Fruit fly (Drosophila melanogaster) whole organism, prepupa: ENCODE results near the gene SPoCk.
A peak's percentile ranks its signal among the peaks of the same experiment; 100 is the strongest.

ENCODE experiments used
- Blimp-1 ChIP-seq: fragments of 200-800 bp; sonication (Bioruptor generic); optimal IDR thresholded peaks from 3 replicates; lab custom pipeline; 2017; ENCODE audit warnings: missing biosample characterization, missing genetic modification characterization, mild to moderate bottlenecking, moderate library complexity, missing genetic modification reagents
- CG10631 ChIP-seq: fragments of 200-800 bp; sonication (Bioruptor generic); optimal IDR thresholded peaks from 2 replicates; lab custom pipeline; 2016; ENCODE audit warnings: missing biosample characterization, missing genetic modification characterization
- CG11294 ChIP-seq: fragments of 200-800 bp; sonication (Bioruptor generic); IDR thresholded peaks from 2 replicates; pipeline ENCODE4 v1.3.6; 2022; ENCODE audit warnings: missing biosample characterization, missing genetic modification characterization
- CG11902 ChIP-seq: fragments of 200-800 bp; sonication (Bioruptor generic); optimal IDR thresholded peaks from 3 replicates; lab custom pipeline; 2016; ENCODE audit warnings: missing biosample characterization, missing genetic modification characterization
- CG1621 ChIP-seq: fragments of 200-800 bp; sonication (Bioruptor generic); optimal IDR thresholded peaks from 3 replicates; lab custom pipeline; 2018; ENCODE audit warnings: missing biosample characterization, mild to moderate bottlenecking, missing genetic modification characterization
- CG16779 ChIP-seq: fragments of 200-800 bp; sonication (Bioruptor generic); optimal IDR thresholded peaks from 3 replicates; lab custom pipeline; 2017; ENCODE audit warnings: missing biosample characterization, mild to moderate bottlenecking, missing genetic modification characterization
- CG3032 ChIP-seq: fragments of 200-800 bp; optimal IDR thresholded peaks from 2 replicates; lab custom pipeline; 2019; ENCODE audit warnings: missing biosample characterization, mild to moderate bottlenecking, missing genetic modification characterization, moderate library complexity
- CG31627 ChIP-seq: fragments of 200-800 bp; sonication (Bioruptor generic); optimal IDR thresholded peaks from 3 replicates; lab custom pipeline; 2016; ENCODE audit warnings: missing biosample characterization, missing genetic modification characterization
- CG32006 ChIP-seq: fragments of 200-800 bp; sonication (Bioruptor generic); optimal IDR thresholded peaks from 3 replicates; lab custom pipeline; 2017; ENCODE audit warnings: missing biosample characterization, mild to moderate bottlenecking, missing genetic modification characterization
- CG34406 ChIP-seq: fragments of 200-800 bp; sonication (Bioruptor generic); optimal IDR thresholded peaks from 3 replicates; lab custom pipeline; 2016; ENCODE audit warnings: missing biosample characterization, missing genetic modification characterization
- CG3919 ChIP-seq: fragments of 200-800 bp; sonication (Bioruptor generic); optimal IDR thresholded peaks from 3 replicates; lab custom pipeline; 2016; ENCODE audit warnings: missing biosample characterization, missing genetic modification characterization
- CG6163 ChIP-seq: fragments of 200-800 bp; sonication (Bioruptor generic); IDR thresholded peaks from 3 replicates; pipeline ENCODE4 v1.3.6; 2022; ENCODE audit warnings: missing biosample characterization, missing genetic modification characterization
- CG6276 ChIP-seq: fragments of 200-800 bp; sonication (Bioruptor generic); optimal IDR thresholded peaks from 2 replicates; lab custom pipeline; 2017; ENCODE audit warnings: missing biosample characterization, mild to moderate bottlenecking, missing genetic modification characterization
- CG6792 ChIP-seq: fragments of 200-800 bp; sonication (Bioruptor generic); optimal IDR thresholded peaks from 3 replicates; lab custom pipeline; 2016; ENCODE audit warnings: missing biosample characterization, missing genetic modification characterization
- CG6808 ChIP-seq: fragments of 200-800 bp; sonication (Bioruptor generic); optimal IDR thresholded peaks from 3 replicates; lab custom pipeline; 2017; ENCODE audit warnings: missing biosample characterization, missing genetic modification characterization, mild to moderate bottlenecking, moderate library complexity, missing genetic modification reagents
- CG7368 ChIP-seq: fragments of 200-800 bp; sonication (Bioruptor generic); optimal IDR thresholded peaks from 3 replicates; lab custom pipeline; 2016; ENCODE audit warnings: missing biosample characterization, missing genetic modification characterization
- CG8119 ChIP-seq: fragments of 200-800 bp; sonication (Bioruptor generic); IDR thresholded peaks from 3 replicates; pipeline ENCODE4 v1.3.6; 2022; ENCODE audit warnings: missing biosample characterization, missing genetic modification characterization
- CG8319 ChIP-seq: fragments of 200-800 bp; sonication (Bioruptor generic); optimal IDR thresholded peaks from 3 replicates; lab custom pipeline; 2016; ENCODE audit warnings: missing biosample characterization, missing genetic modification characterization
- CG8632 ChIP-seq: fragments of 200-800 bp; sonication (Bioruptor generic); optimal IDR thresholded peaks from 3 replicates; lab custom pipeline; 2016; ENCODE audit warnings: missing biosample characterization, missing genetic modification characterization
- Eip78C ChIP-seq: fragments of 200-800 bp; sonication (Bioruptor generic); peaks from one replicate; lab custom pipeline; 2016; ENCODE audit warnings: missing biosample characterization, missing genetic modification characterization
- Ets21C ChIP-seq: fragments of 200-800 bp; sonication (Bioruptor generic); optimal IDR thresholded peaks from 3 replicates; lab custom pipeline; 2016; ENCODE audit warnings: missing biosample characterization, missing genetic modification characterization
- Ets96B ChIP-seq: fragments of 200-800 bp; optimal IDR thresholded peaks from 2 replicates; lab custom pipeline; 2019; ENCODE audit warnings: missing biosample characterization, mild to moderate bottlenecking, missing genetic modification characterization, moderate library complexity
- Hr38 ChIP-seq: sonication (Bioruptor generic); optimal IDR thresholded peaks from 2 replicates; lab custom pipeline; 2016; ENCODE audit warnings: missing biosample characterization, missing genetic modification characterization
- Hr39 ChIP-seq: fragments of 200-800 bp; sonication (Bioruptor generic); optimal IDR thresholded peaks from 2 replicates; lab custom pipeline; 2016; ENCODE audit warnings: missing biosample characterization, missing genetic modification characterization
- Hr4 ChIP-seq: fragments of 200-800 bp; sonication (Bioruptor generic); optimal IDR thresholded peaks from 3 replicates; lab custom pipeline; 2016; ENCODE audit warnings: missing biosample characterization, missing genetic modification characterization
- Lpt ChIP-seq: fragments of 200-800 bp; sonication (Bioruptor generic); optimal IDR thresholded peaks from 3 replicates; lab custom pipeline; 2016; ENCODE audit warnings: missing biosample characterization, missing genetic modification characterization
- OdsH ChIP-seq: fragments of 200-800 bp; sonication (Bioruptor generic); optimal IDR thresholded peaks from 3 replicates; lab custom pipeline; 2016; ENCODE audit warnings: missing biosample characterization, missing genetic modification characterization
- Sox102F ChIP-seq: fragments of 200-800 bp; sonication (Bioruptor generic); optimal IDR thresholded peaks from 2 replicates; lab custom pipeline; 2016; ENCODE audit warnings: missing biosample characterization, mild to moderate bottlenecking, missing genetic modification characterization
- Sox14 ChIP-seq: fragments of 200-800 bp; sonication (Bioruptor generic); optimal IDR thresholded peaks from 3 replicates; lab custom pipeline; 2016; ENCODE audit warnings: missing biosample characterization, missing genetic modification characterization
- Sox15 ChIP-seq: fragments of 200-800 bp; sonication (Bioruptor generic); optimal IDR thresholded peaks from 3 replicates; lab custom pipeline; 2016; ENCODE audit warnings: missing biosample characterization, missing genetic modification characterization
- achi ChIP-seq: fragments of 200-800 bp; sonication (Bioruptor generic); optimal IDR thresholded peaks from 3 replicates; lab custom pipeline; 2016; ENCODE audit warnings: missing biosample characterization, missing genetic modification characterization
- acj6 ChIP-seq: fragments of 200-800 bp; sonication (Bioruptor generic); optimal IDR thresholded peaks from 3 replicates; lab custom pipeline; 2016; ENCODE audit warnings: missing biosample characterization, missing genetic modification characterization
- dsx ChIP-seq: fragments of 200-800 bp; optimal IDR thresholded peaks from 3 replicates; lab custom pipeline; 2019; ENCODE audit warnings: missing biosample characterization, mild to moderate bottlenecking, missing genetic modification characterization, moderate library complexity; ENCODE audit not compliant: poor library complexity, severe bottlenecking
- eg ChIP-seq: fragments of 200-800 bp; sonication (Bioruptor generic); IDR thresholded peaks from 3 replicates; pipeline ENCODE4 v1.3.6; 2022; ENCODE audit warnings: missing biosample characterization, missing genetic modification characterization
- fd59A ChIP-seq: fragments of 200-800 bp; sonication (Bioruptor generic); optimal IDR thresholded peaks from 2 replicates; lab custom pipeline; 2017; ENCODE audit warnings: missing biosample characterization, mild to moderate bottlenecking, missing genetic modification characterization, missing genetic modification reagents
- fkh ChIP-seq: fragments of 200-800 bp; sonication (Bioruptor generic); optimal IDR thresholded peaks from 3 replicates; lab custom pipeline; 2017; ENCODE audit warnings: missing biosample characterization, mild to moderate bottlenecking, missing genetic modification characterization, moderate library complexity
- lz ChIP-seq: fragments of 200-800 bp; sonication (Bioruptor generic); optimal IDR thresholded peaks from 3 replicates; lab custom pipeline; 2016; ENCODE audit warnings: missing biosample characterization, missing genetic modification characterization
- net ChIP-seq: fragments of 200-800 bp; sonication (Bioruptor generic); optimal IDR thresholded peaks from 3 replicates; lab custom pipeline; 2016; ENCODE audit warnings: missing biosample characterization, missing genetic modification characterization
- pdm3 ChIP-seq: fragments of 200-800 bp; sonication (Bioruptor generic); optimal IDR thresholded peaks from 3 replicates; lab custom pipeline; 2016; ENCODE audit warnings: missing biosample characterization, missing genetic modification characterization
- salr ChIP-seq, 2 experiments: fragments of 200-800 bp; sonication (Bioruptor generic); optimal IDR thresholded peaks; 3 replicates each; lab custom pipeline; 2016 to 2018; ENCODE audit warnings: missing biosample characterization in 2 of 2, missing genetic modification characterization in 2 of 2, mild to moderate bottlenecking in 1 of 2
- ss ChIP-seq, 2 experiments: fragments of 200-800 bp; sonication (Bioruptor generic); optimal IDR thresholded peaks; 2 replicates in 1 of 2; 3 replicates in 1 of 2; lab custom pipeline; 2017 to 2018; ENCODE audit warnings: mild to moderate bottlenecking in 2 of 2, missing biosample characterization in 2 of 2, missing genetic modification characterization in 2 of 2, moderate library complexity in 1 of 2
- topi ChIP-seq: fragments of 200-800 bp; sonication (Bioruptor generic); optimal IDR thresholded peaks from 3 replicates; lab custom pipeline; 2016; ENCODE audit warnings: missing biosample characterization, missing genetic modification characterization
- vri ChIP-seq: fragments of 200-800 bp; sonication (Bioruptor generic); optimal IDR thresholded peaks from 3 replicates; lab custom pipeline; 2016; ENCODE audit warnings: missing biosample characterization, mild to moderate bottlenecking, missing genetic modification characterization

SPoCk gene

DNA sequence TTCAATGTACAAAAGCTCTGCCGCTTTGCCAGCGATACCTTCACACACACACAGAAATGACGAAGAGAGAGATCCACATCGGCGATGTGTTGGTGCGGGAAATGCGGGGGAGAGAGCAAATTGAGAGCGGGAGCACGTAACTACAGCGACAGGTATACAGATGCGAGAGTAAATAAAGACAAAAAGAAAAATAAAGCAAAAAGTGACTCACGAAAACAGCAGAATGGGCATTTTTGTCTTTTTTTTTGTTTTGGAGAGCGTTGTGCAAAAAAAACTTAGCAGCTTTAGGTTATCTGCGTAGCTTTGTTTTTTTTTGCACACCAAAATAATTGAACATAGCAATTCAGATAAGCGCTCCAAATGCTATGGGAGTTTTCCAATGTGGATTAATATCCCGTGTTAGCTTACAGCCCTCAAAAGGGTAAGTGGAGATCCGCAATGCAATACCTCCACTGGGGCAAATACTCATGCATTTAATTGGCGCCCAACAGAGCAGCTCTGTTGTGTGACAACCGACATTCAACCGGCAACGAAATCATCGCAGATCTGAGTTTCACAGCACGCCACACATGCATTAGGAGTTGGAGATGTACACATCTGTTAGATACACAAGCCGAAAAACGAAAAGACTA is 73.4 kb downstream of the SPoCk start (continued):
- TF ChIP-seq OdsH (peak; percentile 74), CG31627 (GFP tag; lab: Kevin White, UChicago) (peak; percentile 13), Blimp-1 (GFP tag; lab: Kevin White, UChicago) (peak; percentile 71), CG6792 (GFP tag; lab: Kevin White, UChicago) (peak; percentile 55), Ets21C (GFP tag; lab: Kevin White, UChicago) (no peak), CG11902 (GFP tag; lab: Kevin White, UChicago) (no peak), Sox15 (GFP tag; lab: Kevin White, UChicago) (no peak), CG7368 (GFP tag; lab: Kevin White, UChicago) (peak; percentile 59), CG32006 (GFP tag; lab: Kevin White, UChicago) (peak; percentile 74), Lpt (GFP tag; lab: Kevin White, UChicago) (peak; percentile 92), achi (GFP tag; lab: Kevin White, UChicago) (peak; percentile 75), topi (GFP tag; lab: Kevin White, UChicago) (peak; percentile 77), CG3919 (peak; percentile 79), pdm3 (GFP tag; lab: Kevin White, UChicago) (peak; percentile 67), Sox102F (GFP tag; lab: Kevin White, UChicago) (peak; percentile 71), Hr38 (GFP tag; lab: Kevin White, UChicago) (peak; percentile 36), dsx (GFP tag; lab: Kevin White, UChicago) (peak; percentile 72), CG8632 (peak; percentile 76), CG6163 (GFP tag; lab: Robert Waterston, UW) (peak; percentile 97), acj6 (GFP tag; lab: Kevin White, UChicago) (peak; percentile 40), Hr39 (GFP tag; lab: Kevin White, UChicago) (no peak), CG6276 (GFP tag; lab: Kevin White, UChicago) (peak; percentile 97), Hr4 (peak; percentile 46), CG10631 (GFP tag; lab: Kevin White, UChicago) (no peak)

DNA sequence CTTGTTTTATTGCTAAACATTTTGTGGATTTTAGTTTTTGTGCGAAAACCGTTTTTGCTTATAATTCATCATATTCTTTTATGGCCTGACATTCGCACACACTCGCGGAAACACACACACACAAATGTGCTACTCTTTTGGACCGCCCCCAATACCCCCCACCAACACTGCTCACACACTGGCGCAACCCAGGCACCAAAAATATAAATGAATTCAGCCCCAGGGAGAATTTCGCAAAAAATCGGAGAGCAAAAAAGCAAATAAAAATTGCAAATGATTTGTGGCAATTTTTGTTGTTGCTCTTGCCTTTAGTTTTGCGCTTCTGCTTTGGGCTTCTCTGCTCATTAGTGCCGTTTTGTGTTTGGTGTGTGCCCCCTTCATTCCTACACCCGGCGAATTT is 74.0 kb downstream of the SPoCk start:
- TF ChIP-seq Eip78C (peak; percentile 2), CG1621 (tag; lab: Kevin White, UChicago) (no peak), vri (GFP tag; lab: Kevin White, UChicago) (peak; percentile 18), eg (GFP tag; lab: Robert Waterston, UW) (peak; percentile 55; the same call in 1 of the 3 replicates), CG6163 (GFP tag; lab: Robert Waterston, UW) (peak; percentile 7; the same call in 1 of the 3 replicates), CG3919 (no peak), acj6 (GFP tag; lab: Kevin White, UChicago) (no peak)

DNA sequence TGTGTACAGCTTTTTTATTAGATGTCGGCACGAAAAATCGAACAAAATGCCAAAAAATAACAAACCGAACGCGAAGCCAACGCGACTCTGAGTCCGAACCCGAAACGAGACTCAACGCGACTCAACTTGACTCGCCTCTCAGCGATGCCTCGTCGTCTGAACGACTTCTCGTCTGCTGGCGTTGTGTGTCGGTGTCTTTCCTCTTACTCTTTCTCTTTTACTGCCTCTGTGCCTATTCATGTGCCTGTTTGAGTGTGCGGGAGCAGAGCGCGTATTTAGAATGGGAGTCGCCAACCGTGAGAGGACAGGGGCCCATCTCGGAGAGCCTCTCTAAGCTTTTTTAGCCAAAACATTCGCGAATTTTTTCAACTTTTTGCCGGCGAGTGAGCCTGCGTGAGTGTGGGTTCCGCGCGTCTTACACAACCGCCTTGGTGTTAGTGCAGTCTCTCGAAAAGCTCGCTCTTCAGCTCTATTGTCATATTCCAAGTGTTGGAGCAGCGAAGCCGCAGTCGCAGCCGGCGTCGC is 75.5 kb downstream of the SPoCk start:
- TF ChIP-seq ss (GFP tag; optimal IDR thresholded peaks at IDR 0.05; lab: Kevin White, UChicago) = peak; percentile 40 to 55
- no peak for TF ChIP-seq Ets21C (GFP tag; lab: Kevin White, UChicago)
- TF ChIP-seq CG8119 (GFP tag; lab: Robert Waterston, UW) = 0 out of 3 replicates have a peak, but pooled peaks have one; percentile 48
- TF ChIP-seq CG10631 (GFP tag; lab: Kevin White, UChicago) = no peak
- TF ChIP-seq topi (GFP tag; lab: Kevin White, UChicago) = no peak
- no peak for TF ChIP-seq CG11294 (GFP tag; lab: Robert Waterston, UW)
- TF ChIP-seq Ets96B (tag; lab: Kevin White, UChicago) = peak; percentile 27
- no peak for TF ChIP-seq salr (GFP tag; optimal IDR thresholded peaks at IDR 0.05; lab: Kevin White, UChicago)
- peak; percentile 70 for TF ChIP-seq CG16779 (tag; lab: Kevin White, UChicago)
- TF ChIP-seq Hr38 (GFP tag; lab: Kevin White, UChicago) = no peak
- no peak for TF ChIP-seq acj6 (GFP tag; lab: Kevin White, UChicago)
- TF ChIP-seq CG6808 (GFP tag; lab: Kevin White, UChicago) = peak; percentile 22
- peak; percentile 25 for TF ChIP-seq fkh
- TF ChIP-seq CG8632 = peak; percentile 7
- no peak for TF ChIP-seq CG1621 (tag; lab: Kevin White, UChicago)
- TF ChIP-seq Hr39 (GFP tag; lab: Kevin White, UChicago) = no peak
- TF ChIP-seq fd59A (GFP tag; lab: Kevin White, UChicago) = no peak
- TF ChIP-seq Sox102F (GFP tag; lab: Kevin White, UChicago) = peak; percentile 69
- peak; percentile 41 for TF ChIP-seq CG3919
- TF ChIP-seq Sox14 = peak; percentile 22
- TF ChIP-seq lz (GFP tag; lab: Kevin White, UChicago) = no peak
- TF ChIP-seq eg (GFP tag; lab: Robert Waterston, UW) = peak; percentile 76
- TF ChIP-seq CG6163 (GFP tag; lab: Robert Waterston, UW) = peak; percentile 74; the same call in 1 of the 3 replicates
- TF ChIP-seq CG34406 = peak; percentile 8
- peak; percentile 30 for TF ChIP-seq achi (GFP tag; lab: Kevin White, UChicago)
- TF ChIP-seq Sox15 (GFP tag; lab: Kevin White, UChicago) = no peak
- no peak for TF ChIP-seq Hr4
- peak; percentile 0 for TF ChIP-seq Blimp-1 (GFP tag; lab: Kevin White, UChicago)
- peak; percentile 58 for TF ChIP-seq net (GFP tag; lab: Kevin White, UChicago)
- TF ChIP-seq Lpt (GFP tag; lab: Kevin White, UChicago) = peak; percentile 72
- no peak for TF ChIP-seq CG8319
- no peak for TF ChIP-seq CG3032 (tag; lab: Kevin White, UChicago)
